Fruit fly (Drosophila melanogaster) S2 (cell line): ENCODE measurements around the gene MsrA.

Source experiments
- CG8478 ChIP-seq: fragments of >200 bp; optimal IDR thresholded peaks from 2 replicates; lab custom pipeline; 2018
- CTCF ChIP-seq, 2 experiments: fragments of >200 bp; optimal IDR thresholded peaks; 2 replicates each; lab custom pipeline; 2018

DNA sequence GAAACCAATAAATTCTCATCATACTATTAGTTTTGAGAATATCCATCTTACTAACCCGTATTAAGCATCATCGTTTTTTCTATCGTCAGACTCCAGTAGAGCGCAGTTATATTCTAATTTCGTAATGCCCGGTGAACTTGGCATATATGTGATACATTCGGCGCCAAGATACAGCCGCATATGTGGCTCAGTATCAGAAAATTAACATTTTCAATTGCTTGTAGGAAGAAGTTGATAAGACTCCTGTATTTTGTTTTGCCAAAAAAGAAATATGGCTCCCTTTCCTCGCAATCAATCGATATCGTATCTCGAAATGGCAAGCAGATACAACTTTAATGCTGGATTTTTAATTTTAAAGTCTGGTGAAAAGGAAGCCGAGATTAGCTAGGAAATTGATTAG lies 14.3 kb downstream of the MsrA start, which contains the start of gene CG33986:
- TF ChIP-seq CTCF (optimal IDR thresholded peaks at IDR 0.05; lab: Kevin White, UChicago): no peak
- TF ChIP-seq CG8478 (lab: Kevin White, UChicago): no peak
